Fruit fly (Drosophila melanogaster) whole organism, embryonic: ENCODE data around the gene Sgf11.

Experiments used
- Aef1 ChIP-seq: fragments of 200-800 bp; sonication (Bioruptor generic); IDR thresholded peaks from 3 replicates; pipeline ENCODE4 v1.3.6; 2022; ENCODE audit warnings: missing biosample characterization, missing genetic modification characterization
- CG1024 ChIP-seq: fragments of 200-800 bp; sonication (Bioruptor generic); IDR thresholded peaks from 2 replicates; pipeline ENCODE4 v1.3.6; 2022; ENCODE audit warnings: missing biosample characterization, missing genetic modification characterization
- CG10543 ChIP-seq: fragments of 200-800 bp; sonication (Bioruptor generic); optimal IDR thresholded peaks from 3 replicates; lab custom pipeline; 2017; ENCODE audit warnings: missing biosample characterization, mild to moderate bottlenecking, missing genetic modification characterization, moderate library complexity
- CG11398 ChIP-seq: fragments of 200-800 bp; sonication (Bioruptor generic); optimal IDR thresholded peaks from 2 replicates; lab custom pipeline; 2016; ENCODE audit warnings: missing biosample characterization, missing genetic modification characterization
- CG12391 ChIP-seq: fragments of 200-800 bp; sonication (Bioruptor generic); optimal IDR thresholded peaks from 3 replicates; lab custom pipeline; 2018; ENCODE audit warnings: missing biosample characterization, mild to moderate bottlenecking, missing genetic modification characterization, moderate library complexity
- CG13775 ChIP-seq: fragments of 200-800 bp; sonication (Bioruptor generic); optimal IDR thresholded peaks from 3 replicates; lab custom pipeline; 2017; ENCODE audit warnings: missing biosample characterization, mild to moderate bottlenecking, missing genetic modification characterization
- CG14860 ChIP-seq: fragments of 200-800 bp; sonication (Bioruptor generic); IDR thresholded peaks from 3 replicates; pipeline ENCODE4 v1.3.6; 2022; ENCODE audit warnings: missing biosample characterization, missing genetic modification characterization; ENCODE audit not compliant: partially characterized antibody
- CG17361 ChIP-seq: fragments of 200-800 bp; sonication (Bioruptor generic); IDR thresholded peaks from 3 replicates; pipeline ENCODE4 v1.3.6; 2022; ENCODE audit warnings: missing biosample characterization, missing genetic modification characterization
- CG18262 ChIP-seq: fragments of 200-800 bp; optimal IDR thresholded peaks from 3 replicates; lab custom pipeline; 2019; ENCODE audit warnings: missing biosample characterization, mild to moderate bottlenecking, missing genetic modification characterization, moderate library complexity
- CG2202 ChIP-seq: fragments of 200-800 bp; sonication (Bioruptor generic); optimal IDR thresholded peaks from 2 replicates; lab custom pipeline; 2018; ENCODE audit warnings: missing biosample characterization, mild to moderate bottlenecking, missing genetic modification characterization
- CG30431 ChIP-seq: fragments of 200-800 bp; sonication (Bioruptor generic); optimal IDR thresholded peaks from 2 replicates; lab custom pipeline; 2017; ENCODE audit warnings: missing biosample characterization, missing genetic modification characterization
- CG34224 ChIP-seq: fragments of 200-800 bp; sonication (Bioruptor generic); IDR thresholded peaks from 3 replicates; pipeline ENCODE4 v1.3.6; 2022; ENCODE audit warnings: missing biosample characterization, missing genetic modification characterization; ENCODE audit not compliant: partially characterized antibody
- CG43689 ChIP-seq: fragments of 200-800 bp; sonication (Bioruptor generic); IDR thresholded peaks from 2 replicates; pipeline ENCODE4 v1.3.6; 2022; ENCODE audit warnings: missing biosample characterization, missing genetic modification characterization
- CG7786 ChIP-seq: fragments of 200-800 bp; sonication (Bioruptor generic); optimal IDR thresholded peaks from 2 replicates; lab custom pipeline; 2016; ENCODE audit warnings: missing biosample characterization, missing genetic modification characterization
- CG7963 ChIP-seq: fragments of 200-800 bp; sonication (Bioruptor generic); IDR thresholded peaks from 3 replicates; pipeline ENCODE4 v1.3.6; 2022; ENCODE audit warnings: missing biosample characterization, missing genetic modification characterization; ENCODE audit not compliant: partially characterized antibody
- Dfd ChIP-seq, 2 experiments: fragments of >200 bp; optimal IDR thresholded peaks; 2 replicates each; lab custom pipeline; 2017; ENCODE audit warnings: missing biosample characterization in 2 of 2, missing genetic modification characterization in 2 of 2
- Ets97D ChIP-seq: fragments of 200-800 bp; sonication (Bioruptor generic); optimal IDR thresholded peaks from 3 replicates; lab custom pipeline; 2016; ENCODE audit warnings: missing biosample characterization, missing genetic modification characterization
- Gug ChIP-seq: fragments of 200-800 bp; sonication (Bioruptor generic); IDR thresholded peaks from 4 replicates; pipeline ENCODE4 v1.3.6; 2022; ENCODE audit warnings: missing biosample characterization, missing genetic modification characterization
- HLH4C ChIP-seq: fragments of 200-800 bp; sonication (Bioruptor generic); IDR thresholded peaks from 3 replicates; pipeline ENCODE4 v1.3.6; 2022; ENCODE audit warnings: missing biosample characterization, missing genetic modification characterization; ENCODE audit not compliant: partially characterized antibody
- HmgD ChIP-seq: fragments of 200-800 bp; sonication (Bioruptor generic); optimal IDR thresholded peaks from 3 replicates; lab custom pipeline; 2016; ENCODE audit warnings: missing biosample characterization, missing genetic modification characterization
- Hsf ChIP-seq: fragments of 200-800 bp; sonication (Bioruptor generic); optimal IDR thresholded peaks from 3 replicates; lab custom pipeline; 2016; ENCODE audit warnings: missing biosample characterization, missing genetic modification characterization
- Lhr ChIP-seq: fragments of 200-800 bp; sonication (Bioruptor generic); optimal IDR thresholded peaks from 3 replicates; lab custom pipeline; 2017; ENCODE audit warnings: mild to moderate bottlenecking, missing biosample characterization, missing genetic modification reagents, missing genetic modification characterization
- Lpt ChIP-seq: fragments of >200 bp; optimal IDR thresholded peaks from 2 replicates; lab custom pipeline; 2018; ENCODE audit warnings: missing biosample characterization, missing genetic modification characterization
- MBD-R2 ChIP-seq: fragments of 200-800 bp; sonication (Bioruptor generic); IDR thresholded peaks from 2 replicates; pipeline ENCODE4 v1.3.6; 2022; ENCODE audit warnings: missing biosample characterization, missing genetic modification characterization
- Pdp1 ChIP-seq, 2 experiments: fragments of 200-800 bp; sonication (Bioruptor generic); optimal IDR thresholded peaks; 3 replicates each; lab custom pipeline; 2016; ENCODE audit warnings: missing biosample characterization in 2 of 2, missing genetic modification characterization in 2 of 2, mild to moderate bottlenecking in 1 of 2, moderate library complexity in 1 of 2
- Side ChIP-seq: fragments of 200-800 bp; sonication (Bioruptor generic); optimal IDR thresholded peaks from 2 replicates; lab custom pipeline; 2016; ENCODE audit warnings: missing biosample characterization, missing genetic modification characterization
- Sin3A ChIP-seq: fragments of >200 bp; optimal IDR thresholded peaks from 2 replicates; lab custom pipeline; 2018
- Six4 ChIP-seq: fragments of 200-800 bp; sonication (Bioruptor generic); optimal IDR thresholded peaks from 2 replicates; lab custom pipeline; 2016; ENCODE audit warnings: missing biosample characterization, missing genetic modification characterization
- YL-1 ChIP-seq: fragments of 200-800 bp; sonication (Bioruptor generic); optimal IDR thresholded peaks from 3 replicates; lab custom pipeline; 2017; ENCODE audit warnings: missing biosample characterization, mild to moderate bottlenecking, missing genetic modification characterization
- az2 ChIP-seq: fragments of 200-800 bp; sonication (Bioruptor generic); optimal IDR thresholded peaks from 3 replicates; lab custom pipeline; 2016; ENCODE audit warnings: missing biosample characterization, missing genetic modification characterization
- bigmax ChIP-seq: fragments of 200-800 bp; sonication (Bioruptor generic); optimal IDR thresholded peaks from 2 replicates; lab custom pipeline; 2018; ENCODE audit warnings: missing biosample characterization, mild to moderate bottlenecking, missing genetic modification characterization
- crp ChIP-seq, 2 experiments: fragments of 200-800 bp; sonication (Bioruptor generic); optimal IDR thresholded peaks; 2 replicates in 1 of 2; 3 replicates in 1 of 2; lab custom pipeline; 2017; ENCODE audit warnings: missing biosample characterization in 2 of 2, missing genetic modification characterization in 2 of 2, mild to moderate bottlenecking in 1 of 2, moderate library complexity in 1 of 2
- exex ChIP-seq: fragments of 200-800 bp; sonication (Bioruptor generic); optimal IDR thresholded peaks from 4 replicates; lab custom pipeline; 2018; ENCODE audit warnings: missing biosample characterization, mild to moderate bottlenecking, missing genetic modification characterization, moderate library complexity
- gro ChIP-seq: fragments of 200-800 bp; sonication (Bioruptor generic); optimal IDR thresholded peaks from 2 replicates; lab custom pipeline; 2016; ENCODE audit warnings: missing biosample characterization, missing genetic modification characterization
- hbn ChIP-seq: fragments of 200-800 bp; sonication (Bioruptor generic); IDR thresholded peaks from 2 replicates; pipeline ENCODE4 v1.3.6; 2022; ENCODE audit warnings: missing biosample characterization, missing genetic modification characterization; ENCODE audit not compliant: partially characterized antibody
- her ChIP-seq: fragments of 200-800 bp; sonication (Bioruptor generic); optimal IDR thresholded peaks from 2 replicates; lab custom pipeline; 2016; ENCODE audit warnings: missing biosample characterization, missing genetic modification characterization
- inv ChIP-seq: fragments of 200-800 bp; sonication (Bioruptor generic); IDR thresholded peaks from 2 replicates; pipeline ENCODE4 v1.3.6; 2022; ENCODE audit warnings: missing biosample characterization, missing genetic modification characterization; ENCODE audit not compliant: partially characterized antibody
- knrl ChIP-seq: fragments of 200-800 bp; sonication (Bioruptor generic); IDR thresholded peaks from 3 replicates; pipeline ENCODE4 v1.3.6; 2022; ENCODE audit warnings: missing biosample characterization, missing genetic modification characterization; ENCODE audit not compliant: partially characterized antibody
- pnt ChIP-seq: fragments of 200-800 bp; sonication (Bioruptor generic); optimal IDR thresholded peaks from 3 replicates; lab custom pipeline; 2016; ENCODE audit warnings: missing biosample characterization, missing genetic modification characterization
- prd ChIP-seq, 3 experiments: fragments of >200 bp in 2 of 3; fragments of 200-800 bp in 1 of 3; sonication (Bioruptor generic) in 1 of 3; optimal IDR thresholded peaks in 2 of 3; IDR thresholded peaks in 1 of 3; 2 replicates in 2 of 3; 3 replicates in 1 of 3; pipeline versions ENCODE4 v1.3.6 to Lab custom; 2017 to 2022; ENCODE audit warnings: missing biosample characterization in 1 of 3, missing genetic modification characterization in 1 of 3
- run ChIP-seq: fragments of 200-800 bp; sonication (Bioruptor generic); optimal IDR thresholded peaks from 3 replicates; lab custom pipeline; 2018; ENCODE audit warnings: missing biosample characterization, mild to moderate bottlenecking, missing genetic modification characterization
- so ChIP-seq: fragments of 200-800 bp; sonication (Bioruptor generic); IDR thresholded peaks from 3 replicates; pipeline ENCODE4 v1.3.6; 2022; ENCODE audit warnings: missing biosample characterization, missing genetic modification characterization
- sob ChIP-seq: fragments of 200-800 bp; sonication (Bioruptor generic); IDR thresholded peaks from 2 replicates; pipeline ENCODE4 v1.3.6; 2022; ENCODE audit warnings: missing biosample characterization, missing genetic modification characterization
- stwl ChIP-seq: fragments of 200-800 bp; sonication (Bioruptor generic); optimal IDR thresholded peaks from 3 replicates; lab custom pipeline; 2018; ENCODE audit warnings: missing biosample characterization, mild to moderate bottlenecking, missing genetic modification characterization, moderate library complexity
- trem ChIP-seq: fragments of 200-800 bp; optimal IDR thresholded peaks from 3 replicates; lab custom pipeline; 2019; ENCODE audit warnings: missing biosample characterization, mild to moderate bottlenecking, missing genetic modification characterization, moderate library complexity
- unc-4 ChIP-seq: fragments of 200-800 bp; sonication (Bioruptor generic); IDR thresholded peaks from 2 replicates; pipeline ENCODE4 v1.3.6; 2022; ENCODE audit warnings: missing biosample characterization, missing genetic modification characterization; ENCODE audit not compliant: partially characterized antibody
- vfl ChIP-seq: fragments of 200-800 bp; sonication (Bioruptor generic); optimal IDR thresholded peaks from 2 replicates; lab custom pipeline; 2016; ENCODE audit warnings: missing biosample characterization, missing genetic modification characterization
- zf30C ChIP-seq: fragments of 200-800 bp; sonication (Bioruptor generic); optimal IDR thresholded peaks from 3 replicates; lab custom pipeline; 2018; ENCODE audit warnings: missing biosample characterization, mild to moderate bottlenecking, missing genetic modification characterization

The Sgf11 gene

dm6 chr3L:18672986-18673633 lies 8.5 kb downstream of the Sgf11 start, which contains the start of gene Capr (continued):
- TF ChIP-seq bigmax (GFP tag; lab: Kevin White, UChicago) (peak; percentile 6), gro (GFP tag; lab: Kevin White, UChicago) (peak; percentile 68), az2 (GFP tag; lab: Kevin White, UChicago) (no peak), so (GFP tag; lab: Robert Waterston, UW) (0 out of 3 replicates have a peak, but pooled peaks have one; percentile 8), crp (GFP tag; optimal IDR thresholded peaks at IDR 0.05; lab: Kevin White, UChicago) (peak in 1 of 2 experiments; percentile 39), run (tag; lab: Kevin White, UChicago) (no peak), CG1024 (GFP tag; lab: Robert Waterston, UW) (0 out of 2 replicates have a peak, but pooled peaks have one; percentile 32), Pdp1 (GFP tag; optimal IDR thresholded peaks at IDR 0.05; lab: Kevin White, UChicago) (peak; percentile 27 to 42), stwl (tag; lab: Kevin White, UChicago) (peak; percentile 89), Ets97D (GFP tag; lab: Kevin White, UChicago) (peak; percentile 69), CG34224 (peak; percentile 100), exex (tag; lab: Kevin White, UChicago) (no peak), CG30431 (no peak), HmgD (GFP tag; lab: Kevin White, UChicago) (peak; percentile 66), HLH4C (GFP tag; lab: Robert Waterston, UW) (peak; percentile 100), CG7963 (GFP tag; lab: Robert Waterston, UW) (peak; percentile 100), Lpt (GFP tag; lab: Kevin White, UChicago) (no peak), trem (tag; lab: Kevin White, UChicago) (peak; percentile 88), MBD-R2 (GFP tag; lab: Robert Waterston, UW) (peak; percentile 83), CG10543 (GFP tag; lab: Kevin White, UChicago) (peak; percentile 36), hbn (GFP tag; lab: Robert Waterston, UW) (peak; percentile 100), Aef1 (0 out of 3 replicates have a peak, but pooled peaks have one; percentile 14), her (peak; percentile 58), CG43689 (GFP tag; lab: Robert Waterston, UW) (no peak), CG7786 (GFP tag; lab: Kevin White, UChicago) (peak; percentile 29), Dfd (GFP tag; optimal IDR thresholded peaks at IDR 0.05; lab: Kevin White, UChicago) (peak in 1 of 2 experiments; percentile 63), sob (GFP tag; lab: Robert Waterston, UW) (peak; percentile 70), unc-4 (GFP tag; lab: Robert Waterston, UW) (peak; percentile 99), Sin3A (peak; percentile 89), knrl (peak; percentile 100), vfl (GFP tag; lab: Kevin White, UChicago) (peak; percentile 27), YL-1 (peak; percentile 16), Side (GFP tag; lab: Kevin White, UChicago) (peak; percentile 28), CG13775 (GFP tag; lab: Kevin White, UChicago) (peak; percentile 3), Lhr (GFP tag; lab: Kevin White, UChicago) (peak; percentile 37), CG18262 (tag; lab: Kevin White, UChicago) (peak; percentile 35), CG12391 (tag; lab: Kevin White, UChicago) (peak; percentile 37), zf30C (peak; percentile 15), pnt (GFP tag; lab: Kevin White, UChicago) (no peak), Gug (peak; percentile 77; the same call in 3 of the 4 replicates), CG2202 (tag; lab: Kevin White, UChicago) (peak; percentile 3), Six4 (GFP tag; lab: Kevin White, UChicago) (no peak), CG11398 (GFP tag; lab: Kevin White, UChicago) (peak; percentile 6), CG14860 (GFP tag; lab: Robert Waterston, UW) (peak; percentile 100), prd (optimal IDR thresholded peaks at IDR 0.05; lab: Kevin White, UChicago) (no peak), prd (GFP tag; IDR thresholded peaks at IDR 0.05; lab: Robert Waterston, UW) (peak; percentile 6; the same call in 1 of the 3 replicates), Hsf (GFP tag; lab: Kevin White, UChicago) (peak; percentile 41), inv (peak; percentile 100), CG17361 (GFP tag; lab: Robert Waterston, UW) (0 out of 3 replicates have a peak, but pooled peaks have one; percentile 18)
